Worm (Caenorhabditis elegans): ENCODE measurements around the gene C29F9.5.

DNA sequence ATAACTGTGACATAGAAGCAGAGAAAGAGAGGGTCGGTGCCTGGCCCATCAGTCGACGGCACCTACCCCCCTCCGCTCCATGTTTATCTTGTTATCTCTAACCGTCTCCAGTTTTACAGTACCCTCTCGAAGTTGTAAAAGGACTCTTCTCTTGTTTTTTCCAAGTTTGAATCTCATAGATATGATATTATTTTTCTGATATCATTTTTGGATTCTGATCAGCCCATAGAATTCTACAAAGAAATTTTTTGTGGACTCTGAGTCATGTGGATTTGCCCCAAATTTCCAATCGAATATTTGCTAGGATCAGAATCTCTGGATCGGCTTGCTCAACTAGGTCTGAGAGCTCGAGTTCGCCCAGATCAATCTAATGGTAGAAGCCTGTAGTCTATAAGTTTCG, 2.7 kb upstream of the C29F9.5 start, which contains the start of gene C29F9.6:
- TF ChIP-seq die-1 (tag; optimal IDR thresholded peaks at IDR 0.05): no peak
- no peak for TF ChIP-seq F57C9.4 (tag; optimal IDR thresholded peaks at IDR 0.05)
- TF ChIP-seq ztf-22 (GFP tag; optimal IDR thresholded peaks at IDR 0.05): no peak
- no peak for TF ChIP-seq atf-7 (tag; optimal IDR thresholded peaks at IDR 0.05)
- no peak for TF ChIP-seq chd-7 (tag; optimal IDR thresholded peaks at IDR 0.05)
- no peak for TF ChIP-seq ztf-18 (tag; optimal IDR thresholded peaks at IDR 0.05)
- TF ChIP-seq madf-3 (GFP tag; IDR thresholded peaks at IDR 0.05): no peak
- TF ChIP-seq bed-2 (GFP tag; IDR thresholded peaks at IDR 0.05): no peak
- no peak for TF ChIP-seq lsl-1 (GFP tag; optimal IDR thresholded peaks at IDR 0.05)
- TF ChIP-seq nhr-80 (tag; optimal IDR thresholded peaks at IDR 0.05): no peak
- no peak for TF ChIP-seq nhr-120 (GFP tag; IDR thresholded peaks at IDR 0.05)
- TF ChIP-seq egl-44 (GFP tag; IDR thresholded peaks at IDR 0.05): no peak

Data from whole organism, young adult.